Worm (Caenorhabditis elegans): ENCODE data around the gene nud-1.

DNA sequence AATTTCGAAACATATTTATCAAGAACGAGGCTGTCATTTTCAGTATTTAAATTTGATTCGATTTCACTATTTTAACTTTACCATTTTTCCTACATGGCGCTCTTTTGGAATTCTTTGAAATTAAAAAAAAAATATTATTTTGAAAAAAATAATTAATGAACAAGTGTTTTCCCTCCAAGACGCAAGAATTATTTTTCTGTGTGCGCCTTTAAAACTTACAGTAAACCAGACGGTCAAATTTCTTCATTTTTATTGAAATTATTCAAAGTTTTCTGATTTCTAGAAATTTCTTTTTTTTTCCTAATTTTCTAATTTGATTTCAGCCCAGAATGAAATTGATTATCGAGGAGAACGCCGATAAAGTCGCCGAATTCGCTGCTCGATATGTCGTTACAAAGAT lies 47.8 kb downstream of the nud-1 start, which contains the start of gene T03F6.3:
- TF ChIP-seq him-1 (tag; optimal IDR thresholded peaks at IDR 0.05), result no peak
- no peak for TF ChIP-seq dao-5 (tag; optimal IDR thresholded peaks at IDR 0.05)
- no peak for TF ChIP-seq W03F9.2 (tag; optimal IDR thresholded peaks at IDR 0.05)
